Worm (Caenorhabditis elegans): Measurements from ENCODE around the gene mrps-21.
A peak's percentile ranks its signal among the peaks of the same experiment; 100 is the strongest.

- peak; percentile 87 for TF ChIP-seq madf-6 (GFP tag; IDR thresholded peaks at IDR 0.05)
- peak; percentile 6 for TF ChIP-seq T07F8.4 (tag; optimal IDR thresholded peaks at IDR 0.05)
- no peak for TF ChIP-seq nhr-120 (GFP tag; IDR thresholded peaks at IDR 0.05)
- TF ChIP-seq lir-1 (GFP tag; conservative IDR thresholded peaks at IDR 0.05), result peak; percentile 80
- peak; percentile 75; the same call in 1 of the 2 replicates for TF ChIP-seq madf-3 (GFP tag; IDR thresholded peaks at IDR 0.05)
- no peak for TF ChIP-seq ama-1 (optimal IDR thresholded peaks at IDR 0.05)
- no peak for TF ChIP-seq ama-1 (GFP tag; optimal IDR thresholded peaks at IDR 0.05)
- TF ChIP-seq nfya-1 (tag; optimal IDR thresholded peaks at IDR 0.05; ENCODE audit: borderline replicate concordance, insufficient read depth), result no peak
- peak; percentile 89 for TF ChIP-seq nfyb-1 (GFP tag; IDR thresholded peaks at IDR 0.05)
- TF ChIP-seq F33H1.4 (GFP tag; IDR thresholded peaks at IDR 0.05), result peak; percentile 97
- peak; percentile 43 for TF ChIP-seq efl-1 (GFP tag; optimal IDR thresholded peaks at IDR 0.05)
- peak; percentile 84 for TF ChIP-seq snpc-3.4 (tag; optimal IDR thresholded peaks at IDR 0.05)
- TF ChIP-seq F39B2.1 (GFP tag; IDR thresholded peaks at IDR 0.05), result no peak
- peak; percentile 94 for TF ChIP-seq unc-130 (GFP tag; optimal IDR thresholded peaks at IDR 0.05)
- no peak for TF ChIP-seq F52B5.7 (tag; optimal IDR thresholded peaks at IDR 0.05)
Measured at ce11 chrIV:4660151-4661041, 1.1 kb upstream of the mrps-21 start, which contains the start of the genes F29B9.11 and jmjd-1.2.
